Fruit fly (Drosophila melanogaster) whole organism, embryonic: ENCODE measurements around the gene MED4.
A peak's percentile ranks its signal among the peaks of the same experiment; 100 is the strongest.

ENCODE experiments used
- ATbp ChIP-seq: fragments of 200-800 bp; sonication (Bioruptor generic); optimal IDR thresholded peaks from 2 replicates; lab custom pipeline; 2017; ENCODE audit warnings: missing biosample characterization, mild to moderate bottlenecking, missing genetic modification characterization, missing genetic modification reagents
- Aef1 ChIP-seq: fragments of 200-800 bp; sonication (Bioruptor generic); IDR thresholded peaks from 3 replicates; pipeline ENCODE4 v1.3.6; 2022; ENCODE audit warnings: missing biosample characterization, missing genetic modification characterization
- B-H1 ChIP-seq: fragments of 200-800 bp; sonication (Bioruptor generic); IDR thresholded peaks from 3 replicates; pipeline ENCODE4 v1.3.6; 2022; ENCODE audit warnings: missing biosample characterization, missing genetic modification characterization
- BEAF-32 ChIP-seq: fragments of 200-800 bp; sonication (Bioruptor generic); optimal IDR thresholded peaks from 3 replicates; lab custom pipeline; 2017; ENCODE audit warnings: missing biosample characterization, missing genetic modification characterization, mild to moderate bottlenecking, moderate library complexity, missing genetic modification reagents
- CG14050 ChIP-seq: fragments of 200-800 bp; sonication (Bioruptor generic); IDR thresholded peaks from 3 replicates; pipeline ENCODE4 v1.3.6; 2022; ENCODE audit warnings: missing biosample characterization, missing genetic modification characterization
- CG17361 ChIP-seq: fragments of 200-800 bp; sonication (Bioruptor generic); IDR thresholded peaks from 3 replicates; pipeline ENCODE4 v1.3.6; 2022; ENCODE audit warnings: missing biosample characterization, missing genetic modification characterization
- CG17385 ChIP-seq: fragments of 200-800 bp; sonication (Bioruptor generic); optimal IDR thresholded peaks from 3 replicates; lab custom pipeline; 2018; ENCODE audit warnings: missing biosample characterization, mild to moderate bottlenecking, missing genetic modification characterization
- CG3407 ChIP-seq: fragments of 200-800 bp; sonication (Bioruptor generic); optimal IDR thresholded peaks from 2 replicates; lab custom pipeline; 2018; ENCODE audit warnings: missing biosample characterization, mild to moderate bottlenecking, missing genetic modification characterization
- CG4404 ChIP-seq: fragments of 200-800 bp; sonication (Bioruptor generic); IDR thresholded peaks from 2 replicates; pipeline ENCODE4 v1.3.6; 2022; ENCODE audit warnings: missing biosample characterization, missing genetic modification characterization
- CG4730 ChIP-seq: fragments of 200-800 bp; sonication (Bioruptor generic); IDR thresholded peaks from 2 replicates; pipeline ENCODE4 v1.3.6; 2022; ENCODE audit warnings: missing biosample characterization, missing genetic modification characterization
- CG5180 ChIP-seq: fragments of 200-800 bp; sonication (Bioruptor generic); optimal IDR thresholded peaks from 3 replicates; lab custom pipeline; 2017; ENCODE audit warnings: missing biosample characterization, missing genetic modification characterization, mild to moderate bottlenecking, moderate library complexity, missing genetic modification reagents
- CG5953 ChIP-seq: fragments of 200-800 bp; sonication (Bioruptor generic); IDR thresholded peaks from 2 replicates; pipeline ENCODE4 v1.3.6; 2022; ENCODE audit warnings: missing biosample characterization, missing genetic modification characterization
- CG6254 ChIP-seq: fragments of 200-800 bp; sonication (Bioruptor generic); optimal IDR thresholded peaks from 3 replicates; lab custom pipeline; 2017; ENCODE audit warnings: mild to moderate bottlenecking, missing biosample characterization, missing genetic modification reagents, missing genetic modification characterization
- CG6683 ChIP-seq: fragments of 200-800 bp; sonication (Bioruptor generic); optimal IDR thresholded peaks from 2 replicates; lab custom pipeline; 2017; ENCODE audit warnings: missing biosample characterization, mild to moderate bottlenecking, missing genetic modification characterization, missing genetic modification reagents
- CG6689 ChIP-seq: fragments of 200-800 bp; sonication (Bioruptor generic); IDR thresholded peaks from 2 replicates; pipeline ENCODE4 v1.3.6; 2022; ENCODE audit warnings: missing biosample characterization, missing genetic modification characterization
- CG6813 ChIP-seq: fragments of 200-800 bp; sonication (Bioruptor generic); optimal IDR thresholded peaks from 2 replicates; lab custom pipeline; 2017; ENCODE audit warnings: missing biosample characterization, missing genetic modification characterization, mild to moderate bottlenecking, moderate library complexity, missing genetic modification reagents
- CG7556 ChIP-seq: fragments of 200-800 bp; sonication (Bioruptor generic); optimal IDR thresholded peaks from 2 replicates; lab custom pipeline; 2017; ENCODE audit warnings: missing biosample characterization, mild to moderate bottlenecking, missing genetic modification characterization
- CG7745 ChIP-seq: fragments of 200-800 bp; sonication (Bioruptor generic); optimal IDR thresholded peaks from 2 replicates; lab custom pipeline; 2018; ENCODE audit warnings: missing biosample characterization, mild to moderate bottlenecking, missing genetic modification characterization, moderate library complexity
- CG7928 ChIP-seq: fragments of 200-800 bp; sonication (Bioruptor generic); optimal IDR thresholded peaks from 2 replicates; lab custom pipeline; 2017; ENCODE audit warnings: missing biosample characterization, mild to moderate bottlenecking, missing genetic modification characterization
- CG7963 ChIP-seq: fragments of 200-800 bp; sonication (Bioruptor generic); IDR thresholded peaks from 3 replicates; pipeline ENCODE4 v1.3.6; 2022; ENCODE audit warnings: missing biosample characterization, missing genetic modification characterization; ENCODE audit not compliant: partially characterized antibody
- CTCF ChIP-seq: fragments of 200-800 bp; sonication (Bioruptor generic); optimal IDR thresholded peaks from 2 replicates; lab custom pipeline; 2017; ENCODE audit warnings: missing biosample characterization, mild to moderate bottlenecking, missing genetic modification characterization, moderate library complexity
- CkIIα-i1 ChIP-seq: fragments of 200-800 bp; sonication (Bioruptor generic); IDR thresholded peaks from 2 replicates; pipeline ENCODE4 v1.3.6; 2022; ENCODE audit warnings: missing biosample characterization, missing genetic modification characterization
- Dek ChIP-seq: fragments of 200-800 bp; sonication (Bioruptor generic); optimal IDR thresholded peaks from 3 replicates; lab custom pipeline; 2019; ENCODE audit warnings: missing biosample characterization, mild to moderate bottlenecking, missing genetic modification characterization, moderate library complexity
- Dip2 ChIP-seq: fragments of 200-800 bp; sonication (Bioruptor generic); IDR thresholded peaks from 2 replicates; pipeline ENCODE4 v1.3.6; 2022; ENCODE audit warnings: missing biosample characterization, missing genetic modification characterization
- Dp ChIP-seq: fragments of 200-800 bp; sonication (Bioruptor generic); optimal IDR thresholded peaks from 2 replicates; lab custom pipeline; 2018; ENCODE audit warnings: missing biosample characterization, mild to moderate bottlenecking, missing genetic modification characterization, moderate library complexity
- HLHmδ ChIP-seq: fragments of 200-800 bp; sonication (Bioruptor generic); optimal IDR thresholded peaks from 2 replicates; lab custom pipeline; 2018; ENCODE audit warnings: missing biosample characterization, mild to moderate bottlenecking, missing genetic modification characterization, moderate library complexity
- Hr39 ChIP-seq: fragments of >200 bp; optimal IDR thresholded peaks from 2 replicates; lab custom pipeline; 2017
- Lim3 ChIP-seq: fragments of 200-800 bp; sonication (Bioruptor generic); IDR thresholded peaks from 2 replicates; pipeline ENCODE4 v1.3.6; 2022; ENCODE audit warnings: missing biosample characterization, missing genetic modification characterization
- NFAT ChIP-seq: fragments of 200-800 bp; sonication (Bioruptor generic); IDR thresholded peaks from 2 replicates; pipeline ENCODE4 v1.3.6; 2022; ENCODE audit warnings: missing biosample characterization, missing genetic modification characterization
- Rfx ChIP-seq: fragments of 200-800 bp; sonication (Bioruptor generic); IDR thresholded peaks from 2 replicates; pipeline ENCODE4 v1.3.6; 2022; ENCODE audit warnings: missing biosample characterization, missing genetic modification characterization
- Rx ChIP-seq: fragments of 200-800 bp; sonication (Bioruptor generic); IDR thresholded peaks from 2 replicates; pipeline ENCODE4 v1.3.6; 2022; ENCODE audit warnings: missing biosample characterization, missing genetic modification characterization
- Side ChIP-seq: fragments of 200-800 bp; sonication (Bioruptor generic); optimal IDR thresholded peaks from 2 replicates; lab custom pipeline; 2016; ENCODE audit warnings: missing biosample characterization, missing genetic modification characterization
- az2 ChIP-seq: fragments of 200-800 bp; sonication (Bioruptor generic); optimal IDR thresholded peaks from 3 replicates; lab custom pipeline; 2016; ENCODE audit warnings: missing biosample characterization, missing genetic modification characterization
- cato ChIP-seq: fragments of 200-800 bp; sonication (Bioruptor generic); optimal IDR thresholded peaks from 2 replicates; lab custom pipeline; 2016; ENCODE audit warnings: missing biosample characterization, missing genetic modification characterization, borderline replicate concordance
- caup ChIP-seq: fragments of 200-800 bp; sonication (Bioruptor generic); optimal IDR thresholded peaks from 3 replicates; lab custom pipeline; 2017; ENCODE audit warnings: missing biosample characterization, mild to moderate bottlenecking, missing genetic modification characterization, moderate library complexity; ENCODE audit not compliant: severe bottlenecking
- danr ChIP-seq: fragments of 200-800 bp; sonication (Bioruptor generic); IDR thresholded peaks from 2 replicates; pipeline ENCODE4 v1.3.6; 2022; ENCODE audit warnings: missing biosample characterization, missing genetic modification characterization
- dysf ChIP-seq: fragments of 200-800 bp; sonication (Bioruptor generic); IDR thresholded peaks from 3 replicates; pipeline ENCODE4 v1.3.6; 2022; ENCODE audit warnings: missing biosample characterization, missing genetic modification characterization
- ewg ChIP-seq: fragments of 200-800 bp; sonication (Bioruptor generic); optimal IDR thresholded peaks from 3 replicates; lab custom pipeline; 2017; ENCODE audit warnings: mild to moderate bottlenecking, missing biosample characterization, missing genetic modification reagents, missing genetic modification characterization
- eyg ChIP-seq: fragments of 200-800 bp; sonication (Bioruptor generic); optimal IDR thresholded peaks from 3 replicates; lab custom pipeline; 2016; ENCODE audit warnings: missing biosample characterization, missing genetic modification characterization
- fd96Cb ChIP-seq: fragments of 200-800 bp; sonication (Bioruptor generic); optimal IDR thresholded peaks from 2 replicates; lab custom pipeline; 2018; ENCODE audit warnings: missing biosample characterization, mild to moderate bottlenecking, missing genetic modification characterization, moderate library complexity
- gsb-n ChIP-seq: fragments of 200-800 bp; sonication (Bioruptor generic); optimal IDR thresholded peaks from 3 replicates; lab custom pipeline; 2018; ENCODE audit warnings: missing biosample characterization, mild to moderate bottlenecking, missing genetic modification characterization
- lbe ChIP-seq: fragments of 200-800 bp; sonication (Bioruptor generic); optimal IDR thresholded peaks from 2 replicates; lab custom pipeline; 2016; ENCODE audit warnings: missing biosample characterization, mild to moderate bottlenecking, missing genetic modification characterization
- lilli ChIP-seq: fragments of 200-800 bp; sonication (Bioruptor generic); optimal IDR thresholded peaks from 3 replicates; lab custom pipeline; 2016; ENCODE audit warnings: missing biosample characterization, missing genetic modification characterization
- pita ChIP-seq: fragments of 200-800 bp; sonication (Bioruptor generic); optimal IDR thresholded peaks from 2 replicates; lab custom pipeline; 2017; ENCODE audit warnings: missing biosample characterization, mild to moderate bottlenecking, missing genetic modification characterization
- pnt ChIP-seq: fragments of 200-800 bp; sonication (Bioruptor generic); optimal IDR thresholded peaks from 3 replicates; lab custom pipeline; 2016; ENCODE audit warnings: missing biosample characterization, missing genetic modification characterization
- sisA ChIP-seq: fragments of 200-800 bp; sonication (Bioruptor generic); IDR thresholded peaks from 2 replicates; pipeline ENCODE4 v1.3.6; 2022; ENCODE audit warnings: missing biosample characterization, missing genetic modification characterization
- toy ChIP-seq: fragments of 200-800 bp; sonication (Bioruptor generic); IDR thresholded peaks from 2 replicates; pipeline ENCODE4 v1.3.6; 2022; ENCODE audit warnings: missing biosample characterization, missing genetic modification characterization
- vfl ChIP-seq: fragments of 200-800 bp; sonication (Bioruptor generic); optimal IDR thresholded peaks from 2 replicates; lab custom pipeline; 2016; ENCODE audit warnings: missing biosample characterization, missing genetic modification characterization
- wdn ChIP-seq: fragments of 200-800 bp; sonication (Bioruptor generic); IDR thresholded peaks from 2 replicates; pipeline ENCODE4 v1.3.6; 2022; ENCODE audit warnings: missing biosample characterization, missing genetic modification characterization
- zen ChIP-seq: fragments of 200-800 bp; sonication (Bioruptor generic); optimal IDR thresholded peaks from 3 replicates; lab custom pipeline; 2018; ENCODE audit warnings: missing biosample characterization, mild to moderate bottlenecking, missing genetic modification characterization, moderate library complexity
- zf30C ChIP-seq: fragments of 200-800 bp; sonication (Bioruptor generic); optimal IDR thresholded peaks from 3 replicates; lab custom pipeline; 2018; ENCODE audit warnings: missing biosample characterization, mild to moderate bottlenecking, missing genetic modification characterization

MED4 gene

DNA sequence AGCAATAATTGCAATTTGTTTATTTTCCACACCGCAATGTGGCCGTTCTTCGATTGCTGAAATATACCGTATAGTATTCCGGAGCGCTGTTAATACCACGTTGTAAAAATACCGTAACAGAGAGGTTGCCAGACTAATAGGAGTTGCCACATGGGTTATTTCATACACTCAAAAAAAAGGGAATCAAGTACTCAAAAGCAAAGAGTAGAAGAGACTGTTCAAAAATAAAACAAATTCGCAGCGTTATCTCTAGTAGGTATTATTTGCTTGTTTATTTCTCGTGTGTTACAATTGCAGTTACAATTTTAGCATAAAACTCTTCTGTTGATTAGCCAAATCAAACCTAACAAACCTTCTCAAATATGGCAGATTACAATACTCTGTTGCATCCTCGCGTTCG lies at the start of gene MED4 (continued):
- TF ChIP-seq CG6254 (GFP tag; lab: Kevin White, UChicago) (peak; percentile 29), CkIIα-i1 (no peak), Hr39 (lab: Kevin White, UChicago) (no peak), CTCF (GFP tag; lab: Kevin White, UChicago) (peak; percentile 24), lilli (GFP tag; lab: Kevin White, UChicago) (peak; percentile 89), Aef1 (peak; percentile 67; the same call in 2 of the 3 replicates), fd96Cb (tag; lab: Kevin White, UChicago) (peak; percentile 61), ATbp (GFP tag; lab: Kevin White, UChicago) (no peak), Dip2 (GFP tag; lab: Robert Waterston, UW) (no peak), CG5953 (GFP tag; lab: Robert Waterston, UW) (peak; percentile 61; the same call in 1 of the 2 replicates), az2 (peak; percentile 81), B-H1 (peak; percentile 43; the same call in 2 of the 3 replicates), caup (GFP tag; lab: Kevin White, UChicago) (peak; percentile 75), eyg (peak; percentile 71), danr (GFP tag; lab: Robert Waterston, UW) (0 out of 2 replicates have a peak, but pooled peaks have one; percentile 25), Lim3 (GFP tag; lab: Robert Waterston, UW) (no peak), toy (GFP tag; lab: Robert Waterston, UW) (no peak), CG5180 (GFP tag; lab: Kevin White, UChicago) (no peak), NFAT (GFP tag; lab: Robert Waterston, UW) (peak; percentile 85), CG4404 (GFP tag; lab: Robert Waterston, UW) (0 out of 2 replicates have a peak, but pooled peaks have one; percentile 10), CG3407 (peak; percentile 23), CG17385 (GFP tag; lab: Kevin White, UChicago) (peak; percentile 67), gsb-n (tag; lab: Kevin White, UChicago) (peak; percentile 65), Rx (GFP tag; lab: Robert Waterston, UW) (peak; percentile 62), pnt (GFP tag; lab: Kevin White, UChicago) (peak; percentile 85), CG14050 (GFP tag; lab: Robert Waterston, UW) (peak; percentile 38; the same call in 1 of the 3 replicates), vfl (GFP tag; lab: Kevin White, UChicago) (peak; percentile 51), zen (tag; lab: Kevin White, UChicago) (peak; percentile 68), wdn (peak; percentile 67), CG7963 (GFP tag; lab: Robert Waterston, UW) (no peak), BEAF-32 (peak; percentile 48), ewg (GFP tag; lab: Kevin White, UChicago) (peak; percentile 52), dysf (GFP tag; lab: Robert Waterston, UW) (peak; percentile 78), CG17361 (peak; percentile 66), CG6683 (GFP tag; lab: Kevin White, UChicago) (peak; percentile 68), CG7556 (peak; percentile 62), CG7745 (tag; lab: Kevin White, UChicago) (no peak), cato (peak; percentile 68), Dek (tag; lab: Kevin White, UChicago) (peak; percentile 81), zf30C (GFP tag; lab: Kevin White, UChicago) (peak; percentile 97), CG4730 (GFP tag; lab: Robert Waterston, UW) (peak; percentile 61), HLHmδ (GFP tag; lab: Kevin White, UChicago) (no peak), CG7928 (GFP tag; lab: Kevin White, UChicago) (peak; percentile 37), Rfx (GFP tag; lab: Robert Waterston, UW) (peak; percentile 89), pita (GFP tag; lab: Kevin White, UChicago) (no peak), sisA (GFP tag; lab: Robert Waterston, UW) (peak; percentile 77), Dp (GFP tag; lab: Kevin White, UChicago) (peak; percentile 45), lbe (peak; percentile 48), CG6813 (GFP tag; lab: Kevin White, UChicago) (peak; percentile 49), CG6689 (0 out of 2 replicates have a peak, but pooled peaks have one; percentile 53), Side (peak; percentile 90)
